Fruit fly (Drosophila melanogaster) whole organism, embryonic: ENCODE data around the gene CG43367.

Experiments
- Awh ChIP-seq: fragments of 200-800 bp; sonication (Bioruptor generic); IDR thresholded peaks from 2 replicates; pipeline ENCODE4, ENCODE4 v1.3.6; 2022; ENCODE audit warnings: missing biosample characterization, missing genetic modification characterization
- B-H1 ChIP-seq: fragments of 200-800 bp; sonication (Bioruptor generic); IDR thresholded peaks from 3 replicates; pipeline ENCODE4 v1.3.6; 2022; ENCODE audit warnings: missing biosample characterization, missing genetic modification characterization
- Bteb2 ChIP-seq: fragments of 200-800 bp; sonication (Bioruptor generic); optimal IDR thresholded peaks from 2 replicates; lab custom pipeline; 2016; ENCODE audit warnings: missing biosample characterization, missing genetic modification characterization
- CG10267 ChIP-seq: fragments of 200-800 bp; sonication (Bioruptor generic); optimal IDR thresholded peaks from 2 replicates; lab custom pipeline; 2018; ENCODE audit warnings: missing biosample characterization, mild to moderate bottlenecking, missing genetic modification characterization, moderate library complexity
- CG10565 ChIP-seq: fragments of 200-800 bp; sonication (Bioruptor generic); optimal IDR thresholded peaks from 3 replicates; lab custom pipeline; 2016; ENCODE audit warnings: missing biosample characterization, mild to moderate bottlenecking, missing genetic modification characterization
- CG13894 ChIP-seq: fragments of 200-800 bp; sonication (Bioruptor generic); optimal IDR thresholded peaks from 3 replicates; lab custom pipeline; 2018; ENCODE audit warnings: missing biosample characterization, mild to moderate bottlenecking, missing genetic modification characterization, moderate library complexity
- CG14441 ChIP-seq: fragments of 200-800 bp; sonication (Bioruptor generic); IDR thresholded peaks from 2 replicates; pipeline ENCODE4 v1.3.6; 2022; ENCODE audit warnings: missing biosample characterization, missing genetic modification characterization
- CG1602 ChIP-seq: fragments of 200-800 bp; sonication (Bioruptor generic); optimal IDR thresholded peaks from 3 replicates; lab custom pipeline; 2016; ENCODE audit warnings: missing biosample characterization, missing genetic modification characterization
- CG16779 ChIP-seq: fragments of 200-800 bp; sonication (Bioruptor generic); IDR thresholded peaks from 2 replicates; pipeline ENCODE4 v1.3.6; 2022; ENCODE audit warnings: missing biosample characterization, missing genetic modification characterization
- CG16813 ChIP-seq: fragments of 200-800 bp; sonication (Bioruptor generic); IDR thresholded peaks from 3 replicates; pipeline ENCODE4 v1.3.6; 2022; ENCODE audit warnings: missing biosample characterization, missing genetic modification characterization; ENCODE audit not compliant: partially characterized antibody
- CG17328 ChIP-seq: fragments of 200-800 bp; sonication (Bioruptor generic); IDR thresholded peaks from 2 replicates; pipeline ENCODE4 v1.3.6; 2022; ENCODE audit warnings: missing biosample characterization, missing genetic modification characterization
- CG17361 ChIP-seq: fragments of 200-800 bp; sonication (Bioruptor generic); IDR thresholded peaks from 3 replicates; pipeline ENCODE4 v1.3.6; 2022; ENCODE audit warnings: missing biosample characterization, missing genetic modification characterization
- CG18262 ChIP-seq: fragments of 200-800 bp; optimal IDR thresholded peaks from 3 replicates; lab custom pipeline; 2019; ENCODE audit warnings: missing biosample characterization, mild to moderate bottlenecking, missing genetic modification characterization, moderate library complexity
- CG2678 ChIP-seq: fragments of 200-800 bp; sonication (Bioruptor generic); optimal IDR thresholded peaks from 3 replicates; lab custom pipeline; 2019; ENCODE audit warnings: missing biosample characterization, mild to moderate bottlenecking, missing genetic modification characterization, moderate library complexity
- CG30431 ChIP-seq: fragments of 200-800 bp; sonication (Bioruptor generic); optimal IDR thresholded peaks from 2 replicates; lab custom pipeline; 2017; ENCODE audit warnings: missing biosample characterization, missing genetic modification characterization
- CG3847 ChIP-seq: fragments of 200-800 bp; sonication (Bioruptor generic); IDR thresholded peaks from 2 replicates; pipeline ENCODE4 v1.3.6; 2022; ENCODE audit warnings: missing biosample characterization, missing genetic modification characterization
- CG4820 ChIP-seq: fragments of 200-800 bp; sonication (Bioruptor generic); optimal IDR thresholded peaks from 3 replicates; lab custom pipeline; 2016; ENCODE audit warnings: missing biosample characterization, missing genetic modification characterization
- CG6254 ChIP-seq: fragments of 200-800 bp; sonication (Bioruptor generic); optimal IDR thresholded peaks from 3 replicates; lab custom pipeline; 2017; ENCODE audit warnings: mild to moderate bottlenecking, missing biosample characterization, missing genetic modification reagents, missing genetic modification characterization
- CG8359 ChIP-seq: fragments of 200-800 bp; sonication (Bioruptor generic); optimal IDR thresholded peaks from 2 replicates; lab custom pipeline; 2017; ENCODE audit warnings: missing biosample characterization, mild to moderate bottlenecking, missing genetic modification characterization, borderline replicate concordance
- CG8944 ChIP-seq: fragments of 200-800 bp; sonication (Bioruptor generic); optimal IDR thresholded peaks from 3 replicates; lab custom pipeline; 2016; ENCODE audit warnings: missing biosample characterization, missing genetic modification characterization
- CG9437 ChIP-seq: fragments of 200-800 bp; sonication (Bioruptor generic); optimal IDR thresholded peaks from 2 replicates; lab custom pipeline; 2018; ENCODE audit warnings: missing biosample characterization, mild to moderate bottlenecking, missing genetic modification characterization
- CHES-1-like ChIP-seq: fragments of 200-800 bp; sonication (Bioruptor generic); optimal IDR thresholded peaks from 2 replicates; lab custom pipeline; 2016; ENCODE audit warnings: missing biosample characterization, missing genetic modification characterization
- Fer1 ChIP-seq: fragments of 200-800 bp; sonication (Bioruptor generic); optimal IDR thresholded peaks from 2 replicates; lab custom pipeline; 2017; ENCODE audit warnings: missing biosample characterization, mild to moderate bottlenecking, missing genetic modification characterization
- GATAe ChIP-seq: fragments of 200-800 bp; sonication (Bioruptor generic); conservative IDR thresholded peaks from 2 replicates; pipeline ENCODE4 v1.3.6; 2022; ENCODE audit warnings: missing biosample characterization, missing genetic modification characterization
- Gug ChIP-seq: fragments of 200-800 bp; sonication (Bioruptor generic); IDR thresholded peaks from 4 replicates; pipeline ENCODE4 v1.3.6; 2022; ENCODE audit warnings: missing biosample characterization, missing genetic modification characterization
- HHEX ChIP-seq: fragments of 200-800 bp; sonication (Bioruptor generic); optimal IDR thresholded peaks from 3 replicates; lab custom pipeline; 2017; ENCODE audit warnings: missing biosample characterization, mild to moderate bottlenecking, missing genetic modification characterization, missing genetic modification reagents
- HLH3B ChIP-seq: fragments of 200-800 bp; sonication (Bioruptor generic); IDR thresholded peaks from 2 replicates; pipeline ENCODE4 v1.3.6; 2022; ENCODE audit warnings: missing biosample characterization, missing genetic modification characterization
- HLH4C ChIP-seq: fragments of 200-800 bp; sonication (Bioruptor generic); IDR thresholded peaks from 3 replicates; pipeline ENCODE4 v1.3.6; 2022; ENCODE audit warnings: missing biosample characterization, missing genetic modification characterization; ENCODE audit not compliant: partially characterized antibody
- Optix ChIP-seq: fragments of 200-800 bp; sonication (Bioruptor generic); IDR thresholded peaks from 3 replicates; pipeline ENCODE4 v1.3.6; 2022; ENCODE audit warnings: missing biosample characterization, missing genetic modification characterization
- Side ChIP-seq: fragments of 200-800 bp; sonication (Bioruptor generic); optimal IDR thresholded peaks from 2 replicates; lab custom pipeline; 2016; ENCODE audit warnings: missing biosample characterization, missing genetic modification characterization
- Vsx1 ChIP-seq: fragments of 200-800 bp; sonication (Bioruptor generic); optimal IDR thresholded peaks from 2 replicates; lab custom pipeline; 2017; ENCODE audit warnings: missing biosample characterization, mild to moderate bottlenecking, missing genetic modification characterization, missing genetic modification reagents
- aop ChIP-seq: fragments of 200-800 bp; sonication (Bioruptor generic); IDR thresholded peaks from 2 replicates; pipeline ENCODE4 v1.3.6; 2022; ENCODE audit warnings: missing biosample characterization, missing genetic modification characterization
- az2 ChIP-seq: fragments of 200-800 bp; sonication (Bioruptor generic); optimal IDR thresholded peaks from 3 replicates; lab custom pipeline; 2016; ENCODE audit warnings: missing biosample characterization, missing genetic modification characterization
- cg ChIP-seq: fragments of 200-800 bp; sonication (Bioruptor generic); optimal IDR thresholded peaks from 3 replicates; lab custom pipeline; 2019; ENCODE audit warnings: missing biosample characterization, mild to moderate bottlenecking, missing genetic modification characterization, moderate library complexity
- cwo ChIP-seq: fragments of 200-800 bp; sonication (Bioruptor generic); optimal IDR thresholded peaks from 3 replicates; lab custom pipeline; 2017; ENCODE audit warnings: missing biosample characterization, missing genetic modification characterization, mild to moderate bottlenecking, moderate library complexity, missing genetic modification reagents
- ewg ChIP-seq: fragments of 200-800 bp; sonication (Bioruptor generic); optimal IDR thresholded peaks from 3 replicates; lab custom pipeline; 2017; ENCODE audit warnings: mild to moderate bottlenecking, missing biosample characterization, missing genetic modification reagents, missing genetic modification characterization
- fu2 ChIP-seq: fragments of 200-800 bp; sonication (Bioruptor generic); optimal IDR thresholded peaks from 2 replicates; lab custom pipeline; 2016; ENCODE audit warnings: missing biosample characterization, missing genetic modification characterization
- gem ChIP-seq: fragments of 200-800 bp; sonication (Bioruptor generic); optimal IDR thresholded peaks from 2 replicates; lab custom pipeline; 2019; ENCODE audit warnings: missing biosample characterization, mild to moderate bottlenecking, missing genetic modification characterization, moderate library complexity
- gsb-n ChIP-seq: fragments of 200-800 bp; sonication (Bioruptor generic); optimal IDR thresholded peaks from 3 replicates; lab custom pipeline; 2018; ENCODE audit warnings: missing biosample characterization, mild to moderate bottlenecking, missing genetic modification characterization
- maf-S ChIP-seq: fragments of 200-800 bp; sonication (Bioruptor generic); optimal IDR thresholded peaks from 2 replicates; lab custom pipeline; 2016; ENCODE audit warnings: missing biosample characterization, missing genetic modification characterization
- mam ChIP-seq: fragments of 200-800 bp; sonication (Bioruptor generic); optimal IDR thresholded peaks from 3 replicates; lab custom pipeline; 2016; ENCODE audit warnings: missing biosample characterization, missing genetic modification characterization
- oc ChIP-seq: fragments of 200-800 bp; sonication (Bioruptor generic); optimal IDR thresholded peaks from 2 replicates; lab custom pipeline; 2018; ENCODE audit warnings: missing biosample characterization, mild to moderate bottlenecking, missing genetic modification characterization, moderate library complexity
- phol ChIP-seq: fragments of 200-800 bp; sonication (Bioruptor generic); optimal IDR thresholded peaks from 3 replicates; lab custom pipeline; 2018; ENCODE audit warnings: missing biosample characterization, mild to moderate bottlenecking, missing genetic modification characterization, moderate library complexity
- pros ChIP-seq: fragments of 200-800 bp; sonication (Bioruptor generic); optimal IDR thresholded peaks from 3 replicates; lab custom pipeline; 2019; ENCODE audit warnings: missing biosample characterization, mild to moderate bottlenecking, missing genetic modification characterization, moderate library complexity
- rib ChIP-seq: fragments of 200-800 bp; sonication (Bioruptor generic); IDR thresholded peaks from 2 replicates; pipeline ENCODE4 v1.3.6; 2022; ENCODE audit warnings: missing biosample characterization, missing genetic modification characterization
- sens ChIP-seq: fragments of 200-800 bp; sonication (Bioruptor generic); peaks from one replicate; lab custom pipeline; 2016; ENCODE audit warnings: missing biosample characterization, missing genetic modification characterization
- seq ChIP-seq: fragments of 200-800 bp; sonication (Bioruptor generic); IDR thresholded peaks from 2 replicates; pipeline ENCODE4 v1.3.6; 2022; ENCODE audit warnings: missing biosample characterization, missing genetic modification characterization
- sna ChIP-seq: fragments of 200-800 bp; sonication (Bioruptor generic); IDR thresholded peaks from 2 replicates; pipeline ENCODE4 v1.3.6; 2022; ENCODE audit warnings: missing biosample characterization, missing genetic modification characterization; ENCODE audit not compliant: partially characterized antibody
- ssp ChIP-seq: fragments of 200-800 bp; sonication (Bioruptor generic); IDR thresholded peaks from 2 replicates; pipeline ENCODE4 v1.3.6; 2022; ENCODE audit warnings: missing biosample characterization, missing genetic modification characterization
- zf30C ChIP-seq: fragments of 200-800 bp; sonication (Bioruptor generic); optimal IDR thresholded peaks from 3 replicates; lab custom pipeline; 2018; ENCODE audit warnings: missing biosample characterization, mild to moderate bottlenecking, missing genetic modification characterization

The CG43367 gene

dm6 chr3L:4228187-4228836 lies 34.5 kb downstream of the CG43367 start (continued):
- TF ChIP-seq CG17361 (peak; percentile 97), CG16813 (GFP tag; lab: Robert Waterston, UW) (no peak), cg (peak; percentile 27), Vsx1 (GFP tag; lab: Kevin White, UChicago) (peak; percentile 99), GATAe (GFP tag; lab: Robert Waterston, UW) (peak; percentile 49; the same call in 1 of the 2 replicates), fu2 (peak; percentile 84), Fer1 (GFP tag; lab: Kevin White, UChicago) (peak; percentile 94), Gug (GFP tag; lab: Robert Waterston, UW) (peak; percentile 93), oc (tag; lab: Kevin White, UChicago) (peak; percentile 97), cwo (peak; percentile 85), CG30431 (peak; percentile 93), seq (GFP tag; lab: Robert Waterston, UW) (peak; percentile 95), Awh (GFP tag; lab: Robert Waterston, UW) (peak; percentile 99), CG2678 (peak; percentile 97), Side (peak; percentile 94), CG10267 (peak; percentile 90), gsb-n (tag; lab: Kevin White, UChicago) (peak; percentile 97), ssp (GFP tag; lab: Robert Waterston, UW) (peak; percentile 92), Optix (GFP tag; lab: Robert Waterston, UW) (peak; percentile 98), CG16779 (GFP tag; lab: Robert Waterston, UW) (peak; percentile 78; the same call in 1 of the 2 replicates), CG8359 (GFP tag; lab: Kevin White, UChicago) (peak; percentile 91), CG14441 (GFP tag; lab: Robert Waterston, UW) (peak; percentile 96), aop (GFP tag; lab: Robert Waterston, UW) (peak; percentile 95), HLH4C (GFP tag; lab: Robert Waterston, UW) (no peak), CHES-1-like (GFP tag; lab: Kevin White, UChicago) (peak; percentile 92), CG1602 (GFP tag; lab: Kevin White, UChicago) (peak; percentile 94), az2 (peak; percentile 97), ewg (GFP tag; lab: Kevin White, UChicago) (peak; percentile 95), HLH3B (GFP tag; lab: Robert Waterston, UW) (peak; percentile 98), B-H1 (GFP tag; lab: Robert Waterston, UW) (peak; percentile 94), CG9437 (GFP tag; lab: Kevin White, UChicago) (peak; percentile 88), CG18262 (tag; lab: Kevin White, UChicago) (peak; percentile 97), Bteb2 (GFP tag; lab: Kevin White, UChicago) (peak; percentile 82), sna (GFP tag; lab: Robert Waterston, UW) (no peak), CG4820 (GFP tag; lab: Kevin White, UChicago) (peak; percentile 97), maf-S (GFP tag; lab: Kevin White, UChicago) (peak; percentile 91), CG8944 (peak; percentile 93)

- no peak for TF ChIP-seq rib
- TF ChIP-seq Fer1 (GFP tag; lab: Kevin White, UChicago), result no peak
- TF ChIP-seq ewg (GFP tag; lab: Kevin White, UChicago), result no peak
- TF ChIP-seq cwo, result no peak
- no peak for TF ChIP-seq mam
- peak; percentile 82 for TF ChIP-seq sens (GFP tag; lab: Kevin White, UChicago)
- no peak for TF ChIP-seq CG6254 (GFP tag; lab: Kevin White, UChicago)
- TF ChIP-seq phol (tag; lab: Kevin White, UChicago), result peak; percentile 12
- TF ChIP-seq gem (tag; lab: Kevin White, UChicago), result peak; percentile 16
- peak; percentile 27 for TF ChIP-seq CG13894 (tag; lab: Kevin White, UChicago)
- peak; percentile 24 for TF ChIP-seq zf30C (GFP tag; lab: Kevin White, UChicago)
- no peak for TF ChIP-seq HHEX (GFP tag; lab: Kevin White, UChicago)
- peak; percentile 55 for TF ChIP-seq pros
- TF ChIP-seq CG3847 (GFP tag; lab: Robert Waterston, UW), result no peak
- TF ChIP-seq CG10565 (GFP tag; lab: Kevin White, UChicago), result no peak
- TF ChIP-seq CG17328, result no peak
These were observed 35.7 kb downstream of the CG43367 start for dm6 chr3L:4229365-4229967.
